Worm (Caenorhabditis elegans) whole organism, L1 larva: Measurements from ENCODE around the gene clec-28.

Experiments used
- pqm-1 ChIP-seq: sonication (generic microtip); optimal IDR thresholded peaks from 3 replicates; lab custom pipeline; 2017; ENCODE audit warnings: missing biosample characterization, missing genetic modification characterization
- ztf-11 ChIP-seq, 2 experiments: sonication (generic microtip); optimal IDR thresholded peaks; 2 replicates each; lab custom pipeline; 2016 to 2017; ENCODE audit warnings: missing genetic modification characterization in 2 of 2, missing biosample characterization in 1 of 2, missing compliant biosample characterization in 1 of 2

DNA sequence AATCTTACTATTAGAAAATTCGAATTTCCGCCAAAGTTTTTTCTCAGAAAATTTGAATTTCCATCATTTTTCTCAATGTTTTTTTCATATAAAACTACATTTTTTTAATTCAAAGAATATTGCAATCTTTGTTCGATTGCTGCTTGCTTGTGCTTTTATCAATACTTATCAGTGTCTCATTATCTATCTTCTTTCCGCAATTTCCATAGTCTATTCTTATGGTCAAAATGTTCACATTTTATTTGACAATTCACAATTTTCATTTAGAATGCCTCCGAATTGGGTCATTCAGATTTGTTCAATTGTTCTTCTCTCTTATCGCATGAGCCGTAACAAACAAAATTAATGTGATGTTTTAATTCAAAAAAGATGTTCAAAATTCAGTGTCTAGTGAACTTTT lies 45.8 kb downstream of the clec-28 start:
- TF ChIP-seq pqm-1 (tag; lab: Kevin White, UChicago) (no peak), ztf-11 (tag; optimal IDR thresholded peaks at IDR 0.05; lab: Kevin White, UChicago) (no peak)
